Worm (Caenorhabditis elegans) whole organism, L4 larva: ENCODE measurements around the gene atgp-2.

ENCODE experiments used
- D1046.2 ChIP-seq: fragments of 200-800 bp; sonication (Bioruptor generic); IDR thresholded peaks from 2 replicates; pipeline ENCODE4 v1.3.6; 2022; ENCODE audit warnings: missing genetic modification characterization, missing compliant biosample characterization
- F26F4.8 ChIP-seq: fragments of 200-800 bp; sonication (Bioruptor generic); conservative IDR thresholded peaks from 2 replicates; pipeline ENCODE4 v1.3.6; 2022; ENCODE audit warnings: missing genetic modification characterization, missing compliant biosample characterization
- F37D6.2 ChIP-seq: sonication (generic microtip); optimal IDR thresholded peaks from 2 replicates; lab custom pipeline; 2016; ENCODE audit warnings: mild to moderate bottlenecking, missing genetic modification characterization, missing compliant biosample characterization
- T20F7.1 ChIP-seq: fragments of 200-800 bp; sonication (Bioruptor generic); optimal IDR thresholded peaks from 2 replicates; lab custom pipeline; 2018; ENCODE audit warnings: mild to moderate bottlenecking, missing genetic modification characterization, missing compliant biosample characterization
- T26A8.4 ChIP-seq: fragments of 200-800 bp; sonication (Bioruptor generic); IDR thresholded peaks from 2 replicates; pipeline ENCODE4 v1.3.6; 2022; ENCODE audit warnings: missing genetic modification characterization, missing compliant biosample characterization
- Y48G9A.11 ChIP-seq: fragments of 200-800 bp; sonication (Bioruptor generic); IDR thresholded peaks from 2 replicates; pipeline ENCODE4 v1.3.6; 2022; ENCODE audit warnings: missing genetic modification reagents, missing genetic modification characterization, missing compliant biosample characterization
- Y75B8A.6 ChIP-seq: fragments of 200-800 bp; sonication (Bioruptor generic); IDR thresholded peaks from 2 replicates; pipeline ENCODE4 v1.3.6; 2022; ENCODE audit warnings: missing genetic modification reagents, missing genetic modification characterization, missing compliant biosample characterization
- ama-1 ChIP-seq: fragments of 150-350 bp; optimal IDR thresholded peaks from 2 replicates; lab custom pipeline; 2014; ENCODE audit warnings: inconsistent platforms, mixed read lengths
- arid-1 ChIP-seq: fragments of 200-800 bp; sonication (Bioruptor generic); conservative IDR thresholded peaks from 2 replicates; pipeline ENCODE4 v1.3.6; 2022; ENCODE audit warnings: missing genetic modification reagents, missing genetic modification characterization, missing compliant biosample characterization
- ceh-20 ChIP-seq: fragments of 200-800 bp; sonication (Bioruptor generic); IDR thresholded peaks from 2 replicates; pipeline ENCODE4 v1.3.6; 2022; ENCODE audit warnings: missing genetic modification reagents, missing genetic modification characterization, missing compliant biosample characterization
- ceh-28 ChIP-seq: fragments of 150-350 bp; optimal IDR thresholded peaks from 2 replicates; lab custom pipeline; 2014; ENCODE audit warnings: missing biosample characterization, missing genetic modification reagents, missing genetic modification characterization
- ceh-44 ChIP-seq: fragments of 200-800 bp; sonication (Bioruptor generic); IDR thresholded peaks from 2 replicates; pipeline ENCODE4 v1.3.6; 2022; ENCODE audit warnings: missing genetic modification reagents, missing genetic modification characterization, missing compliant biosample characterization
- ces-1 ChIP-seq: fragments of 150-350 bp; sonication (generic microtip); optimal IDR thresholded peaks from 4 replicates; lab custom pipeline; 2014; ENCODE audit warnings: missing biosample characterization, missing genetic modification reagents, missing genetic modification characterization
- ctbp-1 ChIP-seq: fragments of 200-800 bp; sonication (Bioruptor generic); IDR thresholded peaks from 2 replicates; pipeline ENCODE4 v1.3.6; 2022; ENCODE audit warnings: missing genetic modification reagents, missing genetic modification characterization, missing compliant biosample characterization
- daf-19 ChIP-seq: fragments of 200-800 bp; sonication (Bioruptor generic); conservative IDR thresholded peaks from 2 replicates; pipeline ENCODE4 v1.3.6; 2022; ENCODE audit warnings: missing genetic modification characterization, missing compliant biosample characterization
- duxl-1 ChIP-seq: sonication (generic microtip); optimal IDR thresholded peaks from 2 replicates; lab custom pipeline; 2016; ENCODE audit warnings: mild to moderate bottlenecking, missing genetic modification characterization, moderate library complexity, missing compliant biosample characterization; ENCODE audit not compliant: poor library complexity
- egl-43 ChIP-seq: fragments of 200-800 bp; sonication (Bioruptor generic); IDR thresholded peaks from 2 replicates; pipeline ENCODE4 v1.3.6; 2022; ENCODE audit warnings: missing genetic modification reagents, missing genetic modification characterization, missing compliant biosample characterization
- hlh-11 ChIP-seq: fragments of 200-800 bp; sonication (Bioruptor generic); optimal IDR thresholded peaks from 2 replicates; lab custom pipeline; 2018; ENCODE audit warnings: mild to moderate bottlenecking, missing genetic modification characterization, missing compliant biosample characterization
- lim-7 ChIP-seq: fragments of 200-800 bp; sonication (Bioruptor generic); IDR thresholded peaks from 2 replicates; pipeline ENCODE4 v1.3.6; 2022; ENCODE audit warnings: missing genetic modification characterization, missing compliant biosample characterization
- lin-13 ChIP-seq: fragments of 150-350 bp; optimal IDR thresholded peaks from 2 replicates; lab custom pipeline; 2014; ENCODE audit warnings: missing biosample characterization, missing genetic modification reagents, missing genetic modification characterization
- lin-38 ChIP-seq: fragments of 200-800 bp; sonication (Bioruptor generic); IDR thresholded peaks from 2 replicates; pipeline ENCODE4 v1.3.6; 2022; ENCODE audit warnings: missing genetic modification reagents, missing genetic modification characterization, missing compliant biosample characterization
- madf-5 ChIP-seq, 2 experiments: fragments of 200-800 bp; sonication (Bioruptor generic); IDR thresholded peaks; 2 replicates each; pipeline ENCODE4 v1.3.6; 2022; ENCODE audit warnings: missing compliant biosample characterization in 2 of 2, missing genetic modification characterization in 2 of 2
- madf-9 ChIP-seq: fragments of 200-800 bp; sonication (Bioruptor generic); conservative IDR thresholded peaks from 2 replicates; pipeline ENCODE4 v1.3.6; 2022; ENCODE audit warnings: missing genetic modification reagents, missing genetic modification characterization, missing compliant biosample characterization
- mxl-2 ChIP-seq: fragments of 200-800 bp; sonication (Bioruptor generic); conservative IDR thresholded peaks from 2 replicates; pipeline ENCODE4 v1.3.6; 2022; ENCODE audit warnings: missing genetic modification reagents, missing genetic modification characterization, missing compliant biosample characterization
- mxl-3 ChIP-seq: fragments of 200-800 bp; sonication (Bioruptor generic); optimal IDR thresholded peaks from 2 replicates; lab custom pipeline; 2018; ENCODE audit warnings: mild to moderate bottlenecking, missing genetic modification characterization, missing compliant biosample characterization
- nhr-10 ChIP-seq: fragments of 150-350 bp; optimal IDR thresholded peaks from 2 replicates; lab custom pipeline; 2014; ENCODE audit warnings: missing biosample characterization, missing genetic modification characterization
- nhr-102 ChIP-seq: sonication (generic microtip); optimal IDR thresholded peaks from 2 replicates; lab custom pipeline; 2016; ENCODE audit warnings: mild to moderate bottlenecking, missing genetic modification characterization, moderate library complexity, missing compliant biosample characterization
- nhr-25 ChIP-seq: sonication (generic microtip); optimal IDR thresholded peaks from 2 replicates; lab custom pipeline; 2017; ENCODE audit warnings: missing genetic modification characterization, mild to moderate bottlenecking, missing compliant biosample characterization, antibody characterized with exemption, moderate library complexity, borderline replicate concordance; ENCODE audit not compliant: insufficient read depth
- nhr-42 ChIP-seq: fragments of 200-800 bp; sonication (Bioruptor generic); IDR thresholded peaks from 2 replicates; pipeline ENCODE4 v1.3.6; 2022; ENCODE audit warnings: missing genetic modification characterization, missing compliant biosample characterization
- nhr-6 ChIP-seq: fragments of 150-350 bp; optimal IDR thresholded peaks from 2 replicates; lab custom pipeline; 2014; ENCODE audit warnings: missing biosample characterization, missing genetic modification characterization
- php-3 ChIP-seq: fragments of 200-800 bp; sonication (Bioruptor generic); IDR thresholded peaks from 2 replicates; pipeline ENCODE4 v1.3.6; 2022; ENCODE audit warnings: missing genetic modification reagents, missing genetic modification characterization, missing compliant biosample characterization
- rbr-2 ChIP-seq: sonication (generic microtip); optimal IDR thresholded peaks from 2 replicates; lab custom pipeline; 2016; ENCODE audit warnings: missing genotype, missing genetic modification characterization, missing compliant biosample characterization
- sdz-12 ChIP-seq: fragments of 200-800 bp; sonication (Bioruptor generic); optimal IDR thresholded peaks from 2 replicates; lab custom pipeline; 2018; ENCODE audit warnings: mild to moderate bottlenecking, missing genetic modification characterization, missing compliant biosample characterization
- set-16 ChIP-seq: fragments of 200-800 bp; sonication (Bioruptor generic); IDR thresholded peaks from 2 replicates; pipeline ENCODE4 v1.3.6; 2022; ENCODE audit warnings: missing genetic modification reagents, missing genetic modification characterization, missing compliant biosample characterization
- snpc-4 ChIP-seq: fragments of 150-350 bp; optimal IDR thresholded peaks from 2 replicates; lab custom pipeline; 2014; ENCODE audit warnings: missing biosample characterization, missing genetic modification characterization
- tag-97 ChIP-seq: fragments of 200-800 bp; sonication (Bioruptor generic); IDR thresholded peaks from 2 replicates; pipeline ENCODE4 v1.3.6; 2022; ENCODE audit warnings: missing genetic modification characterization, missing compliant biosample characterization
- tra-1 ChIP-seq: fragments of 200-800 bp; sonication (Bioruptor generic); IDR thresholded peaks from 2 replicates; pipeline ENCODE4 v1.3.6; 2022; ENCODE audit warnings: missing genetic modification reagents, missing genetic modification characterization, missing compliant biosample characterization
- unc-39 ChIP-seq: sonication (generic microtip); optimal IDR thresholded peaks from 2 replicates; lab custom pipeline; 2017; ENCODE audit warnings: missing biosample characterization, missing genetic modification characterization
- unc-62 ChIP-seq, 3 experiments: fragments of 150-350 bp in 1 of 3; sonication (generic microtip); optimal IDR thresholded peaks in 2 of 3; peaks in 1 of 3; 1 replicate in 1 of 3; 2 replicates in 2 of 3; lab custom pipeline; 2014 to 2017; ENCODE audit warnings: missing biosample characterization in 3 of 3, missing genetic modification characterization in 3 of 3, missing genetic modification reagents in 3 of 3, missing genotype in 1 of 3
- vab-7 ChIP-seq: fragments of 200-800 bp; sonication (Bioruptor generic); IDR thresholded peaks from 2 replicates; pipeline ENCODE4 v1.3.6; 2022; ENCODE audit warnings: missing genetic modification reagents, missing genetic modification characterization, missing compliant biosample characterization
- zip-11 ChIP-seq: fragments of 200-800 bp; sonication (Bioruptor generic); IDR thresholded peaks from 2 replicates; pipeline ENCODE4 v1.3.6; 2022; ENCODE audit warnings: missing genetic modification characterization, missing compliant biosample characterization
- zip-2 ChIP-seq: fragments of 150-350 bp; optimal IDR thresholded peaks from 2 replicates; lab custom pipeline; 2014; ENCODE audit warnings: missing biosample characterization, missing genetic modification characterization
- ztf-11 ChIP-seq: fragments of 150-350 bp; optimal IDR thresholded peaks from 2 replicates; lab custom pipeline; 2014; ENCODE audit warnings: missing biosample characterization, missing genetic modification characterization

Gene atgp-2

ce11 chrII:14644465-14644864 is 582 bp upstream of the atgp-2 start:
- TF ChIP-seq vab-7, result no peak
- no peak for TF ChIP-seq ama-1 (lab: Kevin White, UChicago)
- TF ChIP-seq Y75B8A.6, result no peak
- TF ChIP-seq madf-9, result no peak
- TF ChIP-seq tra-1 (GFP tag; lab: Robert Waterston, UW), result no peak
- no peak for TF ChIP-seq ceh-28
- TF ChIP-seq nhr-42 (GFP tag; lab: Robert Waterston, UW), result no peak
- no peak for TF ChIP-seq mxl-2
- no peak for TF ChIP-seq zip-2 (tag; lab: Kevin White, UChicago)
- TF ChIP-seq D1046.2 (GFP tag; lab: Robert Waterston, UW), result no peak
- no peak for TF ChIP-seq ztf-11
- TF ChIP-seq lin-13 (GFP tag; lab: Kevin White, UChicago), result no peak
- TF ChIP-seq hlh-11 (tag; lab: Kevin White, UChicago), result no peak
- TF ChIP-seq T20F7.1, result no peak
- TF ChIP-seq nhr-10 (tag; lab: Kevin White, UChicago), result no peak

ce11 chrII:14641387-14641786 is 2.5 kb downstream of the atgp-2 start:
- TF ChIP-seq snpc-4 (tag; lab: Kevin White, UChicago) (peak; percentile 18), lin-38 (GFP tag; lab: Robert Waterston, UW) (peak; percentile 32; the same call in 1 of the 2 replicates), lim-7 (GFP tag; lab: Robert Waterston, UW) (0 out of 2 replicates have a peak, but pooled peaks have one; percentile 26)

ce11 chrII:14636737-14637136 is 7.1 kb downstream of the atgp-2 start, which contains the start of gene sre-13:
Gene sre-13 (minus strand): TSS chrII:14636837.
- TF ChIP-seq ces-1 (no peak), nhr-102 (tag; lab: Kevin White, UChicago) (no peak), rbr-2 (tag; lab: Kevin White, UChicago) (no peak), F37D6.2 (tag; lab: Kevin White, UChicago) (no peak), T20F7.1 (no peak), madf-9 (no peak), arid-1 (GFP tag; lab: Robert Waterston, UW) (no peak), vab-7 (no peak), ceh-20 (GFP tag; lab: Robert Waterston, UW) (no peak)
- TF ChIP-seq, all 104 proteins: peak for 0

- TF ChIP-seq egl-43, result 0 out of 2 replicates have a peak, but pooled peaks have one; percentile 48
- TF ChIP-seq ctbp-1 (GFP tag; lab: Robert Waterston, UW), result peak; percentile 33; the same call in 1 of the 2 replicates
- TF ChIP-seq Y48G9A.11, result peak; percentile 53; the same call in 1 of the 2 replicates
- peak; percentile 53 for TF ChIP-seq lin-38 (GFP tag; lab: Robert Waterston, UW)
- TF ChIP-seq ceh-44 (GFP tag; lab: Robert Waterston, UW), result 0 out of 2 replicates have a peak, but pooled peaks have one; percentile 2
- peak; percentile 32; the same call in 1 of the 2 replicates for TF ChIP-seq T26A8.4 (GFP tag; lab: Robert Waterston, UW)
These were observed 8.0 kb downstream of the atgp-2 start for ce11 chrII:14635895-14636294.

ce11 chrII:14635179-14635578 is 8.7 kb downstream of the atgp-2 start:
- TF ChIP-seq lim-7 (GFP tag; lab: Robert Waterston, UW) (peak; percentile 76), daf-19 (no peak), snpc-4 (tag; lab: Kevin White, UChicago) (peak; percentile 71), egl-43 (peak; percentile 85), unc-62 (GFP tag; optimal IDR thresholded peaks at IDR 0.05 in 1 of 2; lab: Kevin White, UChicago) (peak in 1 of 2 experiments; percentile 96), unc-62 (tag; optimal IDR thresholded peaks at IDR 0.05; lab: Kevin White, UChicago) (no peak), mxl-3 (GFP tag; lab: Kevin White, UChicago) (peak; percentile 10), tag-97 (GFP tag; lab: Robert Waterston, UW) (no peak), F26F4.8 (peak; percentile 83; the same call in 1 of the 2 replicates), nhr-25 (tag; lab: Kevin White, UChicago) (no peak), nhr-6 (tag; lab: Kevin White, UChicago) (no peak), set-16 (GFP tag; lab: Robert Waterston, UW) (peak; percentile 29; the same call in 1 of the 2 replicates), unc-39 (tag; lab: Kevin White, UChicago) (no peak), php-3 (GFP tag; lab: Robert Waterston, UW) (peak; percentile 46; the same call in 1 of the 2 replicates), rbr-2 (tag; lab: Kevin White, UChicago) (peak; percentile 38), zip-11 (GFP tag; lab: Robert Waterston, UW) (no peak), vab-7 (peak; percentile 71), madf-5 (GFP tag; IDR thresholded peaks at IDR 0.05; lab: Robert Waterston, UW) (peak; percentile 43 to 55; a peak in 1 of 4 replicates), duxl-1 (tag; lab: Kevin White, UChicago) (peak; percentile 28), D1046.2 (GFP tag; lab: Robert Waterston, UW) (0 out of 2 replicates have a peak, but pooled peaks have one; percentile 63), lin-38 (GFP tag; lab: Robert Waterston, UW) (peak; percentile 67), sdz-12 (peak; percentile 19)
